Worm (Caenorhabditis elegans) whole organism, early embryonic: ENCODE results near the gene pqn-87.

ENCODE experiments used
- F13C5.2 ChIP-seq: sonication (generic microtip); optimal IDR thresholded peaks from 2 replicates; lab custom pipeline; 2017; ENCODE audit warnings: mild to moderate bottlenecking, missing genetic modification characterization, inconsistent platforms, missing compliant biosample characterization
- aly-1 ChIP-seq: sonication (generic microtip); optimal IDR thresholded peaks from 2 replicates; lab custom pipeline; 2016; ENCODE audit warnings: missing genetic modification characterization, missing compliant biosample characterization
- ama-1 ChIP-seq: fragments of 150-350 bp; optimal IDR thresholded peaks from 2 replicates; lab custom pipeline; 2014
- ceh-36 ChIP-seq: sonication (generic microtip); optimal IDR thresholded peaks from 2 replicates; lab custom pipeline; 2016; ENCODE audit warnings: missing genetic modification characterization, inconsistent platforms, missing compliant biosample characterization
- ets-7 ChIP-seq: sonication (generic microtip); optimal IDR thresholded peaks from 2 replicates; lab custom pipeline; 2016; ENCODE audit warnings: missing genotype, missing genetic modification characterization, missing compliant biosample characterization
- flt-1 ChIP-seq: fragments of 200-800 bp; sonication (Bioruptor generic); IDR thresholded peaks from 2 replicates; pipeline ENCODE4 v1.3.6; 2022; ENCODE audit warnings: missing genetic modification characterization, missing compliant biosample characterization
- hmbx-1 ChIP-seq: sonication (generic microtip); optimal IDR thresholded peaks from 2 replicates; lab custom pipeline; 2016; ENCODE audit warnings: mild to moderate bottlenecking, missing genetic modification characterization, missing compliant biosample characterization
- hmg-4 ChIP-seq: fragments of 200-800 bp; sonication (Bioruptor generic); optimal IDR thresholded peaks from 2 replicates; lab custom pipeline; 2018; ENCODE audit warnings: mild to moderate bottlenecking, missing genetic modification characterization, missing compliant biosample characterization
- hnd-1 ChIP-seq: sonication (generic microtip); optimal IDR thresholded peaks from 2 replicates; lab custom pipeline; 2016; ENCODE audit warnings: missing genetic modification characterization, missing compliant biosample characterization
- pes-1 ChIP-seq: fragments of 200-800 bp; sonication (Bioruptor generic); IDR thresholded peaks from 2 replicates; pipeline ENCODE4 v1.3.6; 2022; ENCODE audit warnings: missing genetic modification reagents, missing genetic modification characterization, missing compliant biosample characterization
- tbx-37 ChIP-seq: fragments of 200-800 bp; sonication (Bioruptor generic); conservative IDR thresholded peaks from 2 replicates; pipeline ENCODE4 v1.3.6; 2022; ENCODE audit warnings: missing genetic modification reagents, missing genetic modification characterization, missing compliant biosample characterization

- TF ChIP-seq ets-7 (tag; lab: Kevin White, UChicago) (no peak), ama-1 (lab: Kevin White, UChicago) (no peak), ceh-36 (tag; lab: Kevin White, UChicago) (no peak), flt-1 (GFP tag; lab: Robert Waterston, UW) (no peak), tbx-37 (GFP tag; lab: Robert Waterston, UW) (no peak), hnd-1 (no peak), hmbx-1 (tag; lab: Kevin White, UChicago) (no peak), pes-1 (no peak), F13C5.2 (tag; lab: Kevin White, UChicago) (no peak), aly-1 (tag; lab: Kevin White, UChicago) (no peak), hmg-4 (GFP tag; lab: Kevin White, UChicago) (no peak)
These were observed 48.4 kb downstream of the pqn-87 start for ce11 chrII:12176521-12176920.
